Worm (Caenorhabditis elegans) whole organism, L3 larva: ENCODE results near the gene nud-1.

Experiments used
- ZK546.5 ChIP-seq: sonication (generic microtip); optimal IDR thresholded peaks from 2 replicates; lab custom pipeline; 2017; ENCODE audit warnings: missing biosample characterization, missing genetic modification characterization
- ceh-82 ChIP-seq: fragments of 150-350 bp; optimal IDR thresholded peaks from 2 replicates; lab custom pipeline; 2014; ENCODE audit warnings: missing biosample characterization, missing genetic modification characterization
- daf-12 ChIP-seq: fragments of 150-350 bp; optimal IDR thresholded peaks from 2 replicates; lab custom pipeline; 2014; ENCODE audit warnings: missing biosample characterization, missing genetic modification reagents, missing genetic modification characterization
- egl-5 ChIP-seq: fragments of 150-350 bp; optimal IDR thresholded peaks from 2 replicates; lab custom pipeline; 2017; ENCODE audit warnings: missing biosample characterization, missing genetic modification reagents, missing genetic modification characterization, inconsistent platforms
- elt-1 ChIP-seq: fragments of 150-350 bp; optimal IDR thresholded peaks from 2 replicates; lab custom pipeline; 2014; ENCODE audit warnings: missing biosample characterization, missing genetic modification characterization
- fos-1 ChIP-seq: fragments of 150-350 bp; optimal IDR thresholded peaks from 2 replicates; lab custom pipeline; 2014; ENCODE audit warnings: missing biosample characterization, missing genetic modification characterization
- jun-1 ChIP-seq: fragments of 150-350 bp; optimal IDR thresholded peaks from 2 replicates; lab custom pipeline; 2014; ENCODE audit warnings: missing biosample characterization, missing genetic modification reagents, missing genetic modification characterization
- lsy-12 ChIP-seq: sonication (generic microtip); optimal IDR thresholded peaks from 2 replicates; lab custom pipeline; 2016; ENCODE audit warnings: mild to moderate bottlenecking, missing genetic modification characterization, missing compliant biosample characterization
- mdl-1 ChIP-seq: fragments of 150-350 bp; optimal IDR thresholded peaks from 2 replicates; lab custom pipeline; 2014; ENCODE audit warnings: missing biosample characterization, missing genetic modification characterization
- nhr-11 ChIP-seq: fragments of 150-350 bp; optimal IDR thresholded peaks from 2 replicates; lab custom pipeline; 2014; ENCODE audit warnings: missing biosample characterization, missing genetic modification characterization
- nhr-25 ChIP-seq: sonication (generic microtip); optimal IDR thresholded peaks from 2 replicates; lab custom pipeline; 2017; ENCODE audit warnings: missing biosample characterization, missing genetic modification characterization
- nhr-43 ChIP-seq: sonication (generic microtip); optimal IDR thresholded peaks from 2 replicates; lab custom pipeline; 2016; ENCODE audit warnings: mild to moderate bottlenecking, missing genetic modification characterization, missing compliant biosample characterization; ENCODE audit not compliant: poor library complexity, severe bottlenecking
- nhr-67 ChIP-seq: fragments of 150-350 bp; optimal IDR thresholded peaks from 2 replicates; lab custom pipeline; 2014; ENCODE audit warnings: missing biosample characterization, missing genetic modification characterization
- nhr-76 ChIP-seq: fragments of 150-350 bp; sonication (generic microtip); optimal IDR thresholded peaks from 5 replicates; lab custom pipeline; 2014; ENCODE audit warnings: missing biosample characterization, missing genetic modification characterization
- pha-4 ChIP-seq: fragments of 150-350 bp; optimal IDR thresholded peaks from 2 replicates; lab custom pipeline; 2014; ENCODE audit warnings: missing biosample characterization, missing genetic modification reagents, missing genetic modification characterization
- snpc-4 ChIP-seq: fragments of 150-350 bp; optimal IDR thresholded peaks from 2 replicates; lab custom pipeline; 2014; ENCODE audit warnings: missing biosample characterization, missing genetic modification characterization
- unc-62 ChIP-seq: fragments of 150-350 bp; sonication (generic microtip); optimal IDR thresholded peaks from 4 replicates; lab custom pipeline; 2014; ENCODE audit warnings: missing biosample characterization, missing genetic modification reagents, missing genetic modification characterization
- zag-1 ChIP-seq: fragments of 150-350 bp; optimal IDR thresholded peaks from 2 replicates; lab custom pipeline; 2014; ENCODE audit warnings: missing biosample characterization, missing genetic modification characterization
- ztf-4 ChIP-seq: fragments of 150-350 bp; optimal IDR thresholded peaks from 2 replicates; lab custom pipeline; 2014; ENCODE audit warnings: missing biosample characterization, missing genetic modification characterization

nud-1 gene

ce11 chrIII:13389078-13389477 is 47.8 kb downstream of the nud-1 start, which contains the start of gene T03F6.3:
Gene T03F6.3, plus strand, starts transcription at chrIII:13389395.
- TF ChIP-seq snpc-4 (tag; lab: Kevin White, UChicago) (no peak), elt-1 (tag; lab: Kevin White, UChicago) (no peak), pha-4 (no peak), mdl-1 (tag; lab: Kevin White, UChicago) (no peak), nhr-11 (tag; lab: Kevin White, UChicago) (no peak), jun-1 (tag; lab: Kevin White, UChicago) (no peak), nhr-76 (no peak), egl-5 (tag; lab: Kevin White, UChicago) (no peak), nhr-67 (tag; lab: Kevin White, UChicago) (no peak)
- TF ChIP-seq, all 47 proteins: peak for 0

- no peak for TF ChIP-seq jun-1 (tag; lab: Kevin White, UChicago)
- TF ChIP-seq zag-1 (tag; lab: Kevin White, UChicago), result no peak
- TF ChIP-seq ZK546.5 (tag; lab: Kevin White, UChicago), result no peak
- no peak for TF ChIP-seq fos-1 (tag; lab: Kevin White, UChicago)
- no peak for TF ChIP-seq daf-12 (tag; lab: Kevin White, UChicago)
- TF ChIP-seq nhr-43 (tag; lab: Kevin White, UChicago), result no peak
- TF ChIP-seq lsy-12 (tag; lab: Kevin White, UChicago), result no peak
- TF ChIP-seq ztf-4 (tag; lab: Kevin White, UChicago), result no peak
- TF ChIP-seq ceh-82 (tag; lab: Kevin White, UChicago), result no peak
- no peak for TF ChIP-seq nhr-25 (tag; lab: Kevin White, UChicago)
- no peak for TF ChIP-seq nhr-76
- TF ChIP-seq unc-62 (GFP tag; lab: Kevin White, UChicago), result no peak
- TF ChIP-seq mdl-1 (tag; lab: Kevin White, UChicago), result no peak
These were observed 49.5 kb downstream of the nud-1 start for ce11 chrIII:13390789-13391188.
